Worm (Caenorhabditis elegans) whole organism, L2 larva: ENCODE data around the gene F08B12.11.
A peak's percentile ranks its signal among the peaks of the same experiment; 100 is the strongest.

Experiments used
- C34F6.9 ChIP-seq: fragments of 150-350 bp; optimal IDR thresholded peaks from 2 replicates; lab custom pipeline; 2014; ENCODE audit warnings: missing biosample characterization, missing genetic modification characterization
- R02D3.7 ChIP-seq: fragments of 150-350 bp; optimal IDR thresholded peaks from 2 replicates; lab custom pipeline; 2014; ENCODE audit warnings: missing biosample characterization, missing genetic modification characterization
- Y55F3AM.14 ChIP-seq: fragments of 200-800 bp; sonication (Bioruptor generic); optimal IDR thresholded peaks from 2 replicates; lab custom pipeline; 2018; ENCODE audit warnings: mild to moderate bottlenecking, missing genetic modification characterization, missing compliant biosample characterization
- ZK546.5 ChIP-seq: sonication (generic microtip); optimal IDR thresholded peaks from 2 replicates; lab custom pipeline; 2017; ENCODE audit warnings: missing biosample characterization, missing genetic modification characterization
- aly-2 ChIP-seq: fragments of 150-350 bp; optimal IDR thresholded peaks from 2 replicates; lab custom pipeline; 2014; ENCODE audit warnings: missing biosample characterization, missing genetic modification characterization
- ama-1 ChIP-seq: fragments of 150-350 bp; optimal IDR thresholded peaks from 2 replicates; lab custom pipeline; 2018; ENCODE audit warnings: inconsistent platforms
- blmp-1 ChIP-seq: sonication (generic microtip); optimal IDR thresholded peaks from 2 replicates; lab custom pipeline; 2017; ENCODE audit warnings: missing genetic modification characterization, mild to moderate bottlenecking, missing compliant biosample characterization, antibody characterized with exemption, moderate library complexity; ENCODE audit not compliant: insufficient read depth
- ceh-16 ChIP-seq: fragments of 150-350 bp; optimal IDR thresholded peaks from 2 replicates; lab custom pipeline; 2014; ENCODE audit warnings: missing biosample characterization, missing genetic modification characterization
- dmd-4 ChIP-seq: sonication (generic microtip); optimal IDR thresholded peaks from 2 replicates; lab custom pipeline; 2017; ENCODE audit warnings: missing biosample characterization, missing genetic modification characterization
- elt-3 ChIP-seq: sonication (generic microtip); optimal IDR thresholded peaks from 2 replicates; lab custom pipeline; 2017; ENCODE audit warnings: missing biosample characterization, missing genetic modification characterization
- fos-1 ChIP-seq: fragments of 150-350 bp; optimal IDR thresholded peaks from 2 replicates; lab custom pipeline; 2014; ENCODE audit warnings: missing biosample characterization, missing genetic modification characterization
- gmeb-1 ChIP-seq: fragments of 150-350 bp; optimal IDR thresholded peaks from 2 replicates; lab custom pipeline; 2014; ENCODE audit warnings: missing biosample characterization, missing genetic modification characterization
- lin-11 ChIP-seq: fragments of 150-350 bp; sonication (generic microtip); optimal IDR thresholded peaks from 2 replicates; lab custom pipeline; 2014; ENCODE audit warnings: missing biosample characterization, missing genetic modification characterization, inconsistent platforms, mixed read lengths
- lin-13 ChIP-seq: fragments of 150-350 bp; optimal IDR thresholded peaks from 2 replicates; lab custom pipeline; 2014; ENCODE audit warnings: missing biosample characterization, missing genetic modification reagents, missing genetic modification characterization
- lin-39 ChIP-seq: fragments of 150-350 bp; optimal IDR thresholded peaks from 2 replicates; lab custom pipeline; 2014; ENCODE audit warnings: missing biosample characterization, missing genetic modification reagents, missing genetic modification characterization
- lsy-2 ChIP-seq, 2 experiments: fragments of 150-350 bp in 1 of 2; sonication (generic microtip) in 1 of 2; optimal IDR thresholded peaks; 2 replicates each; lab custom pipeline; 2014 to 2017; ENCODE audit warnings: missing biosample characterization in 2 of 2, missing genetic modification characterization in 2 of 2
- mab-5 ChIP-seq: fragments of 150-350 bp; optimal IDR thresholded peaks from 2 replicates; lab custom pipeline; 2014; ENCODE audit warnings: missing biosample characterization, missing genetic modification characterization
- mbf-1 ChIP-seq: sonication (generic microtip); optimal IDR thresholded peaks from 2 replicates; lab custom pipeline; 2017; ENCODE audit warnings: missing biosample characterization, missing genetic modification characterization
- nhr-11 ChIP-seq: fragments of 150-350 bp; optimal IDR thresholded peaks from 2 replicates; lab custom pipeline; 2014; ENCODE audit warnings: missing biosample characterization, missing genetic modification characterization
- nhr-12 ChIP-seq: fragments of 150-350 bp; optimal IDR thresholded peaks from 2 replicates; lab custom pipeline; 2014; ENCODE audit warnings: missing biosample characterization, missing genetic modification characterization
- nhr-129 ChIP-seq: fragments of 150-350 bp; optimal IDR thresholded peaks from 2 replicates; lab custom pipeline; 2014; ENCODE audit warnings: missing biosample characterization, missing genetic modification characterization
- nhr-23 ChIP-seq: fragments of 150-350 bp; optimal IDR thresholded peaks from 2 replicates; lab custom pipeline; 2014; ENCODE audit warnings: missing biosample characterization, missing genetic modification reagents, missing genetic modification characterization
- nhr-237 ChIP-seq: fragments of 150-350 bp; optimal IDR thresholded peaks from 2 replicates; lab custom pipeline; 2014; ENCODE audit warnings: missing biosample characterization, missing genetic modification characterization
- nhr-25 ChIP-seq: fragments of 150-350 bp; sonication (generic microtip); optimal IDR thresholded peaks from 3 replicates; lab custom pipeline; 2014; ENCODE audit warnings: missing biosample characterization, missing genetic modification characterization
- nhr-6 ChIP-seq: fragments of 150-350 bp; optimal IDR thresholded peaks from 2 replicates; lab custom pipeline; 2014; ENCODE audit warnings: missing biosample characterization, missing genetic modification characterization
- nhr-77 ChIP-seq: fragments of 150-350 bp; optimal IDR thresholded peaks from 2 replicates; lab custom pipeline; 2014; ENCODE audit warnings: missing biosample characterization, missing genetic modification characterization
- sem-4 ChIP-seq: fragments of 150-350 bp; optimal IDR thresholded peaks from 2 replicates; lab custom pipeline; 2014; ENCODE audit warnings: missing biosample characterization, missing genetic modification reagents, missing genetic modification characterization
- sma-9 ChIP-seq, 2 experiments: fragments of 150-350 bp in 1 of 2; sonication (generic microtip) in 1 of 2; optimal IDR thresholded peaks; 2 replicates each; lab custom pipeline; 2014 to 2016; ENCODE audit warnings: missing genetic modification characterization in 2 of 2, mild to moderate bottlenecking in 1 of 2, missing biosample characterization in 1 of 2, missing compliant biosample characterization in 1 of 2, missing genetic modification reagents in 1 of 2, moderate library complexity in 1 of 2
- snpc-4 ChIP-seq: fragments of 150-350 bp; optimal IDR thresholded peaks from 2 replicates; lab custom pipeline; 2014; ENCODE audit warnings: missing biosample characterization, missing genetic modification characterization
- unc-39 ChIP-seq: fragments of 150-350 bp; optimal IDR thresholded peaks from 2 replicates; lab custom pipeline; 2014; ENCODE audit warnings: missing biosample characterization, missing genetic modification characterization
- unc-55 ChIP-seq: fragments of 150-350 bp; sonication (generic microtip); optimal IDR thresholded peaks from 3 replicates; lab custom pipeline; 2014; ENCODE audit warnings: missing biosample characterization, missing genetic modification reagents, missing genetic modification characterization
- unc-62 ChIP-seq: fragments of 150-350 bp; optimal IDR thresholded peaks from 2 replicates; lab custom pipeline; 2014; ENCODE audit warnings: missing biosample characterization, missing genetic modification reagents, missing genetic modification characterization
- ztf-1 ChIP-seq: fragments of 200-800 bp; sonication (Bioruptor generic); conservative IDR thresholded peaks from 2 replicates; pipeline ENCODE4 v1.3.6; 2022; ENCODE audit warnings: missing genetic modification characterization, missing compliant biosample characterization
- ztf-11 ChIP-seq: sonication (generic microtip); optimal IDR thresholded peaks from 2 replicates; lab custom pipeline; 2017; ENCODE audit warnings: missing biosample characterization, missing genetic modification characterization
- ztf-4 ChIP-seq: fragments of 150-350 bp; optimal IDR thresholded peaks from 2 replicates; lab custom pipeline; 2014; ENCODE audit warnings: missing biosample characterization, missing genetic modification characterization

F08B12.11 gene

ce11 chrX:11367640-11368039 is 17.2 kb upstream of the F08B12.11 start:
- TF ChIP-seq nhr-6 (tag; lab: Kevin White, UChicago): no peak
- TF ChIP-seq blmp-1 (tag; lab: Kevin White, UChicago): no peak
- peak; percentile 9 for TF ChIP-seq nhr-129 (tag; lab: Kevin White, UChicago)
- TF ChIP-seq, all 48 proteins: peak for 1

DNA sequence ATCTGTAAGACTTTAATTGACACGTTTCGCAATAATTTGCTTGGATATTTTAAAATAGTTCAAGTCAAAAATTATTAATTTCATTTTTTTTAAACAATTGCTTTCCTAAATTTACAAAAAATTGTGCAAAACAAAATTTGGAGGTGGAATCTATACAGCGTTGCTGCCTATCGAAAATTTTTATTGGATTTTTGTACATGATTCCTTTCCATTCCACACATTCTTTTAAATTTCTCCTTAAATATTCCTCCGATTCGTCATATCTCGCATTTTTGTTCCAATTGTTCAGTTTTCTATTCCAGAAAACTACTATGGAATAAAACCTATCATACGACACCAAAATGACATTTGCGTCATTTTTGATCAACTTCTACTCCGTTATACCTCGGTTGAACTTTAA is 16.4 kb upstream of the F08B12.11 start, which contains the start of gene ttyh-1:
TSS of gene ttyh-1 (plus strand) at position 301 of the 400 bp plus-strand sequence.
- no peak for TF ChIP-seq nhr-129 (tag; lab: Kevin White, UChicago)
- TF ChIP-seq ceh-16: no peak
- TF ChIP-seq C34F6.9: no peak
- no peak for TF ChIP-seq lin-13 (GFP tag; lab: Kevin White, UChicago)
- no peak for TF ChIP-seq aly-2 (tag; lab: Kevin White, UChicago)
- TF ChIP-seq ama-1: no peak
- no peak for TF ChIP-seq ZK546.5 (tag; lab: Kevin White, UChicago)
- no peak for TF ChIP-seq nhr-6 (tag; lab: Kevin White, UChicago)

DNA sequence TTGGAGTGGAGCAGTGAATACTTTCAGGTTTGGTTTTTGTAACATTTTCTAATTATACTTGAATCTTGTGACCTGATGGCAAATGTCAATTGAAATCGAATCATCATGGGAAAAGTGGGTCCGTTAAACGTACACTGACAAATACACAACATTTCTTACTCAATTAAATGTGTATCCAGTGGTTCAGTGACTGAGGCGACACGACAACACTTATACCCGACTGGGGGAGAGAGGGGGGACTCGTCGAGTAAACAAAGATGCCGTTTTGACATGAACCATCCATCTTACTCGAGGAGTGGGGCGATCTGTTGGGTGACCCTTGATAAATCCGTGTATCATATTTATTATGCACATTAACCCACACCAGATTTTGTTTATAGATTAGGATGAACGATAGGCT is 16.0 kb upstream of the F08B12.11 start:
- no peak for TF ChIP-seq nhr-237 (tag; lab: Kevin White, UChicago)
- no peak for TF ChIP-seq ztf-1 (GFP tag; lab: Robert Waterston, UW)
- TF ChIP-seq nhr-12 (tag; lab: Kevin White, UChicago): no peak
- peak in 1 of 2 experiments; percentile 18 for TF ChIP-seq lsy-2 (tag; optimal IDR thresholded peaks at IDR 0.05; lab: Kevin White, UChicago)
- TF ChIP-seq gmeb-1 (tag; lab: Kevin White, UChicago): no peak
- TF ChIP-seq mab-5 (tag; lab: Kevin White, UChicago): peak; percentile 23
- TF ChIP-seq mbf-1: no peak
- TF ChIP-seq sem-4 (tag; lab: Kevin White, UChicago): no peak
- TF ChIP-seq elt-3 (tag; lab: Kevin White, UChicago): no peak
- no peak for TF ChIP-seq ztf-4 (tag; lab: Kevin White, UChicago)
- peak; percentile 36 for TF ChIP-seq nhr-129 (tag; lab: Kevin White, UChicago)
- TF ChIP-seq Y55F3AM.14 (GFP tag; lab: Kevin White, UChicago): no peak
- no peak for TF ChIP-seq nhr-77 (tag; lab: Kevin White, UChicago)
- no peak for TF ChIP-seq nhr-23 (tag; lab: Kevin White, UChicago)
- TF ChIP-seq lin-13 (GFP tag; lab: Kevin White, UChicago): no peak
- no peak for TF ChIP-seq lin-39 (tag; lab: Kevin White, UChicago)
- TF ChIP-seq blmp-1 (tag; lab: Kevin White, UChicago): no peak
- TF ChIP-seq, all 48 proteins: peak for 3

ce11 chrX:11370090-11370489 is 14.8 kb upstream of the F08B12.11 start:
- TF ChIP-seq gmeb-1 (tag; lab: Kevin White, UChicago) (no peak), nhr-11 (tag; lab: Kevin White, UChicago) (no peak), unc-39 (tag; lab: Kevin White, UChicago) (no peak), lin-39 (tag; lab: Kevin White, UChicago) (no peak), unc-62 (no peak), sem-4 (tag; lab: Kevin White, UChicago) (no peak), lin-11 (tag; lab: Kevin White, UChicago) (no peak), aly-2 (tag; lab: Kevin White, UChicago) (no peak), nhr-237 (tag; lab: Kevin White, UChicago) (no peak)

ce11 chrX:11375509-11375908 is 9.3 kb upstream of the F08B12.11 start, which contains the start of gene F42E11.3:
Gene F42E11.3, minus strand, starts transcription at chrX:11375609.
- TF ChIP-seq unc-39 (tag; lab: Kevin White, UChicago) (no peak), nhr-237 (tag; lab: Kevin White, UChicago) (no peak)

- TF ChIP-seq ztf-1 (GFP tag; lab: Robert Waterston, UW) (no peak), R02D3.7 (no peak), nhr-77 (tag; lab: Kevin White, UChicago) (no peak), sem-4 (tag; lab: Kevin White, UChicago) (no peak), dmd-4 (tag; lab: Kevin White, UChicago) (no peak), sma-9 (GFP tag; optimal IDR thresholded peaks at IDR 0.05; lab: Kevin White, UChicago) (no peak), sma-9 (tag; optimal IDR thresholded peaks at IDR 0.05; lab: Kevin White, UChicago) (no peak), nhr-6 (tag; lab: Kevin White, UChicago) (no peak), ama-1 (no peak), elt-3 (tag; lab: Kevin White, UChicago) (no peak), fos-1 (no peak), gmeb-1 (tag; lab: Kevin White, UChicago) (no peak), mab-5 (tag; lab: Kevin White, UChicago) (no peak), ZK546.5 (tag; lab: Kevin White, UChicago) (no peak), nhr-129 (tag; lab: Kevin White, UChicago) (no peak), nhr-25 (tag; lab: Kevin White, UChicago) (no peak), nhr-237 (tag; lab: Kevin White, UChicago) (no peak), ztf-11 (tag; lab: Kevin White, UChicago) (no peak), snpc-4 (tag; lab: Kevin White, UChicago) (no peak), unc-55 (GFP tag; lab: Kevin White, UChicago) (no peak)
These were observed 7.5 kb upstream of the F08B12.11 start, which contains the start of gene tni-1 for ce11 chrX:11377370-11377769. Gene tni-1, minus strand, starts transcription at chrX:11377470.
